Fruit fly (Drosophila melanogaster) whole organism, embryonic: ENCODE results near the gene frm.

ENCODE experiments used
- BEAF-32 ChIP-seq: fragments of 200-800 bp; sonication (Bioruptor generic); optimal IDR thresholded peaks from 3 replicates; lab custom pipeline; 2017; ENCODE audit warnings: missing biosample characterization, missing genetic modification characterization, mild to moderate bottlenecking, moderate library complexity, missing genetic modification reagents
- CG11398 ChIP-seq: fragments of 200-800 bp; sonication (Bioruptor generic); optimal IDR thresholded peaks from 2 replicates; lab custom pipeline; 2016; ENCODE audit warnings: missing biosample characterization, missing genetic modification characterization
- CG11723 ChIP-seq: fragments of 200-800 bp; sonication (Bioruptor generic); optimal IDR thresholded peaks from 2 replicates; lab custom pipeline; 2017; ENCODE audit warnings: missing biosample characterization, mild to moderate bottlenecking, missing genetic modification characterization
- CG12659 ChIP-seq: fragments of 200-800 bp; sonication (Bioruptor generic); optimal IDR thresholded peaks from 3 replicates; lab custom pipeline; 2017; ENCODE audit warnings: mild to moderate bottlenecking, missing biosample characterization, missing genetic modification reagents, missing genetic modification characterization
- CG13287 ChIP-seq: fragments of 200-800 bp; sonication (Bioruptor generic); IDR thresholded peaks from 2 replicates; pipeline ENCODE4 v1.3.6; 2022; ENCODE audit warnings: missing biosample characterization, missing genetic modification characterization; ENCODE audit not compliant: partially characterized antibody
- CG15514 ChIP-seq: fragments of 200-800 bp; sonication (Bioruptor generic); optimal IDR thresholded peaks from 3 replicates; lab custom pipeline; 2017; ENCODE audit warnings: missing biosample characterization, missing genetic modification characterization, mild to moderate bottlenecking, moderate library complexity, missing genetic modification reagents
- CG16779 ChIP-seq: fragments of 200-800 bp; sonication (Bioruptor generic); IDR thresholded peaks from 2 replicates; pipeline ENCODE4 v1.3.6; 2022; ENCODE audit warnings: missing biosample characterization, missing genetic modification characterization
- CG2712 ChIP-seq: fragments of 200-800 bp; optimal IDR thresholded peaks from 3 replicates; lab custom pipeline; 2019; ENCODE audit warnings: missing biosample characterization, mild to moderate bottlenecking, missing genetic modification characterization, moderate library complexity
- CG3726 ChIP-seq: fragments of 200-800 bp; sonication (Bioruptor generic); IDR thresholded peaks from 3 replicates; pipeline ENCODE4, ENCODE4 v1.3.6; 2022; ENCODE audit warnings: missing biosample characterization, missing genetic modification characterization
- CG4617 ChIP-seq: fragments of 200-800 bp; sonication (Bioruptor generic); optimal IDR thresholded peaks from 3 replicates; lab custom pipeline; 2016; ENCODE audit warnings: missing biosample characterization, missing genetic modification characterization, borderline replicate concordance
- CG8290 ChIP-seq, 3 experiments: fragments of 200-800 bp; sonication (Bioruptor generic); optimal IDR thresholded peaks; 2 replicates each; lab custom pipeline; 2016 to 2019; ENCODE audit warnings: missing biosample characterization in 3 of 3, missing genetic modification characterization in 3 of 3, mild to moderate bottlenecking in 2 of 3, moderate library complexity in 1 of 3
- CG9797 ChIP-seq: fragments of 200-800 bp; sonication (Bioruptor generic); optimal IDR thresholded peaks from 3 replicates; lab custom pipeline; 2018; ENCODE audit warnings: missing biosample characterization, mild to moderate bottlenecking, missing genetic modification characterization
- CTCF ChIP-seq: fragments of 200-800 bp; sonication (Bioruptor generic); optimal IDR thresholded peaks from 2 replicates; lab custom pipeline; 2017; ENCODE audit warnings: missing biosample characterization, mild to moderate bottlenecking, missing genetic modification characterization, moderate library complexity
- Dll ChIP-seq: fragments of 200-800 bp; sonication (Bioruptor generic); IDR thresholded peaks from 4 replicates; pipeline ENCODE4 v1.3.6; 2022; ENCODE audit warnings: missing biosample characterization, missing genetic modification characterization; ENCODE audit not compliant: partially characterized antibody
- Dp ChIP-seq: fragments of 200-800 bp; sonication (Bioruptor generic); optimal IDR thresholded peaks from 2 replicates; lab custom pipeline; 2018; ENCODE audit warnings: missing biosample characterization, mild to moderate bottlenecking, missing genetic modification characterization, moderate library complexity
- GATAe ChIP-seq: fragments of 200-800 bp; sonication (Bioruptor generic); conservative IDR thresholded peaks from 2 replicates; pipeline ENCODE4 v1.3.6; 2022; ENCODE audit warnings: missing biosample characterization, missing genetic modification characterization
- HLH54F ChIP-seq: fragments of 200-800 bp; sonication (Bioruptor generic); optimal IDR thresholded peaks from 3 replicates; lab custom pipeline; 2016; ENCODE audit warnings: missing biosample characterization, missing genetic modification characterization
- Hr78 ChIP-seq, 2 experiments: fragments of 200-800 bp in 1 of 2; fragments of >200 bp in 1 of 2; sonication (Bioruptor generic) in 1 of 2; optimal IDR thresholded peaks; 2 replicates each; lab custom pipeline; 2017 to 2019; ENCODE audit warnings: missing biosample characterization in 2 of 2, missing genetic modification characterization in 2 of 2, mild to moderate bottlenecking in 1 of 2, moderate library complexity in 1 of 2
- MBD-R2 ChIP-seq: fragments of 200-800 bp; sonication (Bioruptor generic); IDR thresholded peaks from 2 replicates; pipeline ENCODE4 v1.3.6; 2022; ENCODE audit warnings: missing biosample characterization, missing genetic modification characterization
- MESR4 ChIP-seq: fragments of 200-800 bp; sonication (Bioruptor generic); optimal IDR thresholded peaks from 2 replicates; lab custom pipeline; 2018; ENCODE audit warnings: missing biosample characterization, mild to moderate bottlenecking, missing genetic modification characterization, moderate library complexity
- Pdp1 ChIP-seq, 2 experiments: fragments of 200-800 bp; sonication (Bioruptor generic); optimal IDR thresholded peaks; 3 replicates each; lab custom pipeline; 2016; ENCODE audit warnings: missing biosample characterization in 2 of 2, missing genetic modification characterization in 2 of 2, mild to moderate bottlenecking in 1 of 2, moderate library complexity in 1 of 2
- Scr ChIP-seq: fragments of 200-800 bp; sonication (Bioruptor generic); IDR thresholded peaks from 2 replicates; pipeline ENCODE4 v1.3.6; 2022; ENCODE audit warnings: missing biosample characterization, missing genetic modification characterization; ENCODE audit not compliant: partially characterized antibody
- YL-1 ChIP-seq: fragments of 200-800 bp; sonication (Bioruptor generic); optimal IDR thresholded peaks from 3 replicates; lab custom pipeline; 2017; ENCODE audit warnings: missing biosample characterization, mild to moderate bottlenecking, missing genetic modification characterization
- bcd ChIP-seq: fragments of 200-800 bp; sonication (Bioruptor generic); optimal IDR thresholded peaks from 2 replicates; lab custom pipeline; 2017; ENCODE audit warnings: missing biosample characterization, mild to moderate bottlenecking, missing genetic modification characterization
- bigmax ChIP-seq: fragments of 200-800 bp; sonication (Bioruptor generic); optimal IDR thresholded peaks from 2 replicates; lab custom pipeline; 2018; ENCODE audit warnings: missing biosample characterization, mild to moderate bottlenecking, missing genetic modification characterization
- chinmo ChIP-seq: fragments of 200-800 bp; sonication (Bioruptor generic); IDR thresholded peaks from 4 replicates; pipeline ENCODE4 v1.3.6; 2022; ENCODE audit warnings: missing biosample characterization, missing genetic modification characterization; ENCODE audit not compliant: partially characterized antibody
- chm ChIP-seq: fragments of 200-800 bp; sonication (Bioruptor generic); IDR thresholded peaks from 2 replicates; pipeline ENCODE4 v1.3.6; 2022; ENCODE audit warnings: missing biosample characterization, missing genetic modification characterization
- gfzf ChIP-seq: fragments of 200-800 bp; sonication (Bioruptor generic); optimal IDR thresholded peaks from 2 replicates; lab custom pipeline; 2016; ENCODE audit warnings: missing biosample characterization, mild to moderate bottlenecking, missing genetic modification characterization, moderate library complexity
- hbn ChIP-seq: fragments of 200-800 bp; sonication (Bioruptor generic); IDR thresholded peaks from 2 replicates; pipeline ENCODE4 v1.3.6; 2022; ENCODE audit warnings: missing biosample characterization, missing genetic modification characterization; ENCODE audit not compliant: partially characterized antibody
- lola ChIP-seq, 3 experiments: fragments of >200 bp in 2 of 3; fragments of 200-800 bp in 1 of 3; sonication (Bioruptor generic) in 1 of 3; optimal IDR thresholded peaks; 2 replicates each; lab custom pipeline; 2017 to 2019; ENCODE audit warnings: missing biosample characterization in 3 of 3, missing genetic modification characterization in 3 of 3, mild to moderate bottlenecking in 1 of 3, moderate library complexity in 1 of 3
- nerfin-1 ChIP-seq: fragments of 200-800 bp; sonication (Bioruptor generic); optimal IDR thresholded peaks from 3 replicates; lab custom pipeline; 2019; ENCODE audit warnings: missing biosample characterization, mild to moderate bottlenecking, missing genetic modification characterization, moderate library complexity
- otp ChIP-seq: fragments of 200-800 bp; sonication (Bioruptor generic); IDR thresholded peaks from 3 replicates; pipeline ENCODE4, ENCODE4 v1.3.6; 2022; ENCODE audit warnings: missing biosample characterization, missing genetic modification characterization
- phol ChIP-seq: fragments of 200-800 bp; sonication (Bioruptor generic); optimal IDR thresholded peaks from 3 replicates; lab custom pipeline; 2018; ENCODE audit warnings: missing biosample characterization, mild to moderate bottlenecking, missing genetic modification characterization, moderate library complexity
- pzg ChIP-seq: fragments of 200-800 bp; sonication (Bioruptor generic); optimal IDR thresholded peaks from 3 replicates; lab custom pipeline; 2018; ENCODE audit warnings: missing biosample characterization, mild to moderate bottlenecking, missing genetic modification characterization, moderate library complexity
- ro ChIP-seq: fragments of 200-800 bp; sonication (Bioruptor generic); IDR thresholded peaks from 2 replicates; pipeline ENCODE4 v1.3.6; 2022; ENCODE audit warnings: missing biosample characterization, missing genetic modification characterization
- row ChIP-seq: fragments of 200-800 bp; sonication (Bioruptor generic); IDR thresholded peaks from 3 replicates; pipeline ENCODE4 v1.3.6; 2022; ENCODE audit warnings: missing biosample characterization, missing genetic modification characterization
- sd ChIP-seq: fragments of 200-800 bp; sonication (Bioruptor generic); optimal IDR thresholded peaks from 3 replicates; lab custom pipeline; 2018; ENCODE audit warnings: missing biosample characterization, mild to moderate bottlenecking, missing genetic modification characterization, moderate library complexity
- slou ChIP-seq: fragments of 200-800 bp; sonication (Bioruptor generic); optimal IDR thresholded peaks from 3 replicates; lab custom pipeline; 2016; ENCODE audit warnings: missing biosample characterization, missing genetic modification characterization
- stwl ChIP-seq: fragments of 200-800 bp; sonication (Bioruptor generic); optimal IDR thresholded peaks from 3 replicates; lab custom pipeline; 2018; ENCODE audit warnings: missing biosample characterization, mild to moderate bottlenecking, missing genetic modification characterization, moderate library complexity
- sug ChIP-seq: fragments of 200-800 bp; optimal IDR thresholded peaks from 2 replicates; lab custom pipeline; 2019; ENCODE audit warnings: missing biosample characterization, mild to moderate bottlenecking, missing genetic modification characterization, moderate library complexity
- tap ChIP-seq: fragments of 200-800 bp; optimal IDR thresholded peaks from 3 replicates; lab custom pipeline; 2019; ENCODE audit warnings: missing biosample characterization, mild to moderate bottlenecking, missing genetic modification characterization, moderate library complexity
- trem ChIP-seq: fragments of 200-800 bp; optimal IDR thresholded peaks from 3 replicates; lab custom pipeline; 2019; ENCODE audit warnings: missing biosample characterization, mild to moderate bottlenecking, missing genetic modification characterization, moderate library complexity

The frm gene

DNA sequence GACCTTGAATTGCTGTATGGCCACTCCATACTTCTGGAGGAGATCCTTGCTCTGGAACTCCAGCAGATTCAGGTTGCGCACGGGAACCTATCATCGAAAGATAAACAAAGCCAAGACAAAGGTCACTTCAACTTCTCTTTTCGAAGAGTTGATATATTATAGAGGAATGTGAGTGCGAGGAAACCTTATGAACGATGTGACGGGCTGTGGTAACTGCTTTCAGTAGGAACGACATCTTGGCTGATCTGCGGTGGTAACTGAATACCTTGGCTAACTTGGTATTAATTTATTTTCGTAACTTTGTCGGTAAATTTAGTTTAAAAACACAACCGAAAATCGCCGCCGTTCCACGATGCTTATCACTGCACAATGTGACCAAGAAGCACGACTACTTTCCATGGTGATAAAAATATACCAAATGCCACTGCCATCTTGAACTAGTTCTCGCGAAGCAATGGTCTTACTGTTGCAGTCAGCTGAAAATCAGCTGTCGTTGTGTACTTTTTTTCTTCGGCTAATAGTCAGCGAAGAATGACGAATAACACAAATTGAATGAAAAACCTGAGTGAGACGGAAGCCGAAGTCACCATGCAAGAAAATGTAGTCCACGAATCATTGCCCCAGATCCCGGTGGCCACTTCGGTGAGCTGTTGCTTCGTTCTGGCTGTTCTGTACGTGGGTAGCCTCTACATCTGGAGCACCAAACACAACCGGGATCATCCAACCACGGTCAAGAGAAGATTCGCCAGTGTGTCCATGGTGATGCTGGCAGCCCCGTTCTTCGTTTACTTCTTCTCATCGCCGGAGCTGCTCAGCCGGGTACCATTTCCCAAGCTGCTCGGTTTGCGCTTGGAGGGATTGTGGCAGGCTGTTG, 12.6 kb upstream of the frm start, which contains the start of the genes ScsbetaG and Sras (continued):
- TF ChIP-seq row (peak; percentile 36; the same call in 2 of the 3 replicates), hbn (GFP tag; lab: Robert Waterston, UW) (peak; percentile 35; the same call in 1 of the 2 replicates), CG13287 (GFP tag; lab: Robert Waterston, UW) (peak; percentile 62; the same call in 1 of the 2 replicates), HLH54F (GFP tag; lab: Kevin White, UChicago) (no peak), chinmo (GFP tag; lab: Robert Waterston, UW) (peak; percentile 49; the same call in 1 of the 4 replicates), pzg (GFP tag; lab: Kevin White, UChicago) (peak; percentile 94), YL-1 (peak; percentile 36), nerfin-1 (tag; lab: Kevin White, UChicago) (peak; percentile 26), Scr (GFP tag; lab: Robert Waterston, UW) (peak; percentile 32; the same call in 1 of the 2 replicates), phol (tag; lab: Kevin White, UChicago) (peak; percentile 82), Pdp1 (GFP tag; optimal IDR thresholded peaks at IDR 0.05; lab: Kevin White, UChicago) (peak in 1 of 2 experiments; percentile 2), Hr78 (GFP tag; optimal IDR thresholded peaks at IDR 0.05; lab: Kevin White, UChicago) (peak in 1 of 2 experiments; percentile 14)
- TF ChIP-seq, all 482 proteins: peak for 66

DNA sequence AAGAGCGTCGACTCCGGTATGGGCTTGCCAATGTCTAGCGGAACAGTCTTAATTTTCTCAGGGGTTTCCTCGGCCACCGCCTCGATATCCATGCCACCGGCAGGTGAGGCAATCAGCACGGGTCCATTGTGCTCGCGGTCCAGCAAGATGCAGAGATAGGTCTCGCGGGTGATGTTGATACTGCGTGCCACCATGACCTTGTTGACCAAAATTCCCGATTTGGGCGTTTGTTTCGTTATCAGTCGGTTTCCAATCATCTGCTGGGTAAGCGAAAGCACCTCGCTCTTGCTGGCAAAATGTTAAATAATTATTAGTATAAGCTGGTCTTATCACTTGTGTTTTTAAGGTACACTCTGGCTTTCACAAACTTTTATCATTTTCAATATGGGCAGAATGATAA, 11.6 kb upstream of the frm start:
- TF ChIP-seq CTCF (no peak), CG11398 (GFP tag; lab: Kevin White, UChicago) (no peak), GATAe (no peak), sug (tag; lab: Kevin White, UChicago) (no peak), bigmax (GFP tag; lab: Kevin White, UChicago) (no peak), otp (GFP tag; lab: Robert Waterston, UW) (no peak), chm (GFP tag; lab: Robert Waterston, UW) (0 out of 2 replicates have a peak, but pooled peaks have one; percentile 8)

- TF ChIP-seq MESR4 (GFP tag; lab: Kevin White, UChicago) (peak; percentile 84), CG11723 (GFP tag; lab: Kevin White, UChicago) (no peak), CG12659 (GFP tag; lab: Kevin White, UChicago) (peak; percentile 4), trem (tag; lab: Kevin White, UChicago) (peak; percentile 23), CG15514 (GFP tag; lab: Kevin White, UChicago) (peak; percentile 97), Dp (peak; percentile 17), slou (no peak), CG9797 (GFP tag; lab: Kevin White, UChicago) (peak; percentile 66), CG4617 (peak; percentile 71), CG13287 (GFP tag; lab: Robert Waterston, UW) (0 out of 2 replicates have a peak, but pooled peaks have one; percentile 22), CG3726 (GFP tag; lab: Robert Waterston, UW) (no peak), MBD-R2 (GFP tag; lab: Robert Waterston, UW) (peak; percentile 61), stwl (tag; lab: Kevin White, UChicago) (peak; percentile 64), CG8290 (GFP tag; optimal IDR thresholded peaks at IDR 0.05; lab: Kevin White, UChicago) (no peak), CG8290 (tag; optimal IDR thresholded peaks at IDR 0.05; lab: Kevin White, UChicago) (no peak), CG2712 (tag; lab: Kevin White, UChicago) (peak; percentile 28), Dll (0 out of 4 replicates have a peak, but pooled peaks have one; percentile 28), bcd (GFP tag; lab: Kevin White, UChicago) (no peak), sd (peak; percentile 50), BEAF-32 (GFP tag; lab: Kevin White, UChicago) (peak; percentile 11), YL-1 (peak; percentile 70), CG16779 (peak; percentile 32; the same call in 1 of the 2 replicates), tap (tag; lab: Kevin White, UChicago) (no peak), gfzf (GFP tag; lab: Kevin White, UChicago) (peak; percentile 67), lola (GFP tag; optimal IDR thresholded peaks at IDR 0.05; lab: Kevin White, UChicago) (no peak), ro (no peak), nerfin-1 (tag; lab: Kevin White, UChicago) (peak; percentile 55), pzg (GFP tag; lab: Kevin White, UChicago) (peak; percentile 40)
Observed at dm6 chr3L:5561341-5561740, 10.4 kb upstream of the frm start, which contains the start of gene sinu. Gene sinu, minus strand, starts transcription at chr3L:5561598.
